Worm (Caenorhabditis elegans): ENCODE measurements around the gene F16G10.5.

Gene F16G10.5

ce11 chrII:2353012-2353411 is 14.1 kb upstream of the F16G10.5 start, which contains the start of gene F43C11.3:
Gene F43C11.3, plus strand, starts transcription at chrII:2353312.
- TF ChIP-seq rec-8 (tag; optimal IDR thresholded peaks at IDR 0.05), result no peak
- no peak for TF ChIP-seq B0261.1 (tag; optimal IDR thresholded peaks at IDR 0.05)
- no peak for TF ChIP-seq efl-1 (GFP tag; optimal IDR thresholded peaks at IDR 0.05)
- no peak for TF ChIP-seq D2030.7 (GFP tag; IDR thresholded peaks at IDR 0.05)
- no peak for TF ChIP-seq ekl-4 (GFP tag; IDR thresholded peaks at IDR 0.05)
- TF ChIP-seq him-1 (tag; optimal IDR thresholded peaks at IDR 0.05), result no peak
- TF ChIP-seq ceh-100 (GFP tag; IDR thresholded peaks at IDR 0.05), result no peak
- TF ChIP-seq hmg-1.2 (GFP tag; IDR thresholded peaks at IDR 0.05), result no peak
- TF ChIP-seq die-1 (tag; optimal IDR thresholded peaks at IDR 0.05), result no peak
- no peak for TF ChIP-seq ama-1 (optimal IDR thresholded peaks at IDR 0.05)
- TF ChIP-seq ama-1 (GFP tag; optimal IDR thresholded peaks at IDR 0.05), result no peak
- no peak for TF ChIP-seq let-607 (tag; optimal IDR thresholded peaks at IDR 0.05)
- TF ChIP-seq ztf-25 (GFP tag; IDR thresholded peaks at IDR 0.05), result no peak
- no peak for TF ChIP-seq attf-5 (GFP tag; optimal IDR thresholded peaks at IDR 0.05)

ce11 chrII:2354476-2354875 is 12.6 kb upstream of the F16G10.5 start, which contains the start of gene F43C11.2:
Gene F43C11.2, plus strand, starts transcription at chrII:2354776.
- no peak for TF ChIP-seq ztf-6 (GFP tag; IDR thresholded peaks at IDR 0.05)
- TF ChIP-seq F10E7.11 (tag; optimal IDR thresholded peaks at IDR 0.05), result no peak
- no peak for TF ChIP-seq lag-1 (GFP tag; IDR thresholded peaks at IDR 0.05)
- TF ChIP-seq B0019.2 (GFP tag; conservative IDR thresholded peaks at IDR 0.05), result no peak
- no peak for TF ChIP-seq madf-3 (GFP tag; IDR thresholded peaks at IDR 0.05)
- no peak for TF ChIP-seq nfya-1 (tag; optimal IDR thresholded peaks at IDR 0.05; ENCODE audit: borderline replicate concordance, insufficient read depth)
- no peak for TF ChIP-seq chd-7 (tag; optimal IDR thresholded peaks at IDR 0.05)
- no peak for TF ChIP-seq nfya-2 (GFP tag; IDR thresholded peaks at IDR 0.05)
- TF ChIP-seq somi-1 (GFP tag; optimal IDR thresholded peaks at IDR 0.05), result no peak
- no peak for TF ChIP-seq F22D6.2 (tag; optimal IDR thresholded peaks at IDR 0.05)
- TF ChIP-seq Y56A3A.18 (GFP tag; IDR thresholded peaks at IDR 0.05), result no peak
- no peak for TF ChIP-seq mcd-1 (GFP tag; IDR thresholded peaks at IDR 0.05)

DNA sequence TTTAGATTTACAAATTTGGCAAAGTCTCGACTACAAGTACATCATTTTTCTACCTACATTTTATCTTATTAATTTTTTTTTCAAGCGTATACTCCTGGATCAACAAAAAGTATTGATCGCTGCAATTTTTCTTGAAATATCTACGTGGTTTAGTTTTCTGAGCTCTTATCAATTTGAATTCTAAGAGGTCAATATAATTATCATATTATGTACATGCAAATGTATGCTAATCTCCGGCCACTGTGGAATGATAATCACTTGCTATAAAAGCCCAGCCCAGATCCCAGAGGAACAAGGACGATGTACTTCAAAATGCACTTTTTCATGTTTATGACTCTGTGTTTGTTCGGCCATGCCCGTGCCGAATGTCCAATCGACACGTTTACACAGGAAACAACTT is 10.3 kb upstream of the F16G10.5 start, which contains the start of gene F43C11.1:
Gene F43C11.1, plus strand, starts transcription at position 301 of the 400 bp plus-strand sequence.
- TF ChIP-seq K12H6.12 (tag; optimal IDR thresholded peaks at IDR 0.05) (no peak), lir-1 (GFP tag; conservative IDR thresholded peaks at IDR 0.05) (no peak), egl-18 (GFP tag; IDR thresholded peaks at IDR 0.05) (no peak), ekl-4 (GFP tag; IDR thresholded peaks at IDR 0.05) (no peak), mxl-1 (tag; optimal IDR thresholded peaks at IDR 0.05) (no peak), tbp1 (GFP tag; optimal IDR thresholded peaks at IDR 0.05) (no peak), nfya-2 (GFP tag; IDR thresholded peaks at IDR 0.05) (no peak), lsy-27 (tag; optimal IDR thresholded peaks at IDR 0.05; ENCODE audit: borderline replicate concordance, insufficient read depth) (no peak), lin-26 (GFP tag; IDR thresholded peaks at IDR 0.05) (no peak), hsf-1 (GFP tag; IDR thresholded peaks at IDR 0.05) (no peak), sdz-38 (tag; optimal IDR thresholded peaks at IDR 0.05) (no peak), Y95B8A.8 (GFP tag; IDR thresholded peaks at IDR 0.05) (no peak), somi-1 (GFP tag; optimal IDR thresholded peaks at IDR 0.05) (no peak), F55B11.4 (tag; optimal IDR thresholded peaks at IDR 0.05; ENCODE audit: borderline replicate concordance, insufficient read depth) (no peak), hrde-1 (tag; optimal IDR thresholded peaks at IDR 0.05; ENCODE audit: borderline replicate concordance) (no peak), B0019.2 (GFP tag; conservative IDR thresholded peaks at IDR 0.05) (no peak), Y53F4B.3 (GFP tag; IDR thresholded peaks at IDR 0.05) (no peak), Y53G8AR.9 (GFP tag; conservative IDR thresholded peaks at IDR 0.05) (no peak), nhr-27 (tag; optimal IDR thresholded peaks at IDR 0.05) (no peak)
